Worm (Caenorhabditis elegans): ENCODE data around the gene R05D3.12.

DNA sequence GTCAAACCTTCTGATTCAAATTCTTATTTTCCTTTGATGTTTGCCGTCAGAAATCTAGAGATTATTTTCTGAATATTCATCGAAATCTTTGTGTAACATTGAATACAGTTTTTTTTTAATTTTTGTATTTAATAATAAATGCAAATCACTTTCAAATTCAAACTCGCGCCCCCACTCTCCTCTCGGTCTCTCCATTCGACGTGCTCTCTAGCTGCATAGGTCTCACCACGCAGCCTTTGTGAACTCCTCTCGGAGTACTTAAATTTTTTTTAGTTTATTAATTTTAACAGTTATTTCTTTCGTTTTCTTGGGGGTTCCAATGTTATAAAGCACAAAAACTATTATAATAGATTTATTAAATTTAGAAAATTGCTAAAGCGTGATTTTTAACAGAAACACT lies 10.6 kb upstream of the R05D3.12 start:
- TF ChIP-seq dao-5 (tag; optimal IDR thresholded peaks at IDR 0.05) (no peak), him-1 (tag; optimal IDR thresholded peaks at IDR 0.05) (no peak), W03F9.2 (tag; optimal IDR thresholded peaks at IDR 0.05) (no peak)
